Worm (Caenorhabditis elegans) whole organism, dauer: Measurements from ENCODE around the gene gid-2.

ENCODE experiments used
- unc-62 ChIP-seq: sonication (generic microtip); optimal IDR thresholded peaks from 2 replicates; lab custom pipeline; 2017; ENCODE audit warnings: missing biosample characterization, missing genetic modification reagents, missing genetic modification characterization

Gene gid-2

DNA sequence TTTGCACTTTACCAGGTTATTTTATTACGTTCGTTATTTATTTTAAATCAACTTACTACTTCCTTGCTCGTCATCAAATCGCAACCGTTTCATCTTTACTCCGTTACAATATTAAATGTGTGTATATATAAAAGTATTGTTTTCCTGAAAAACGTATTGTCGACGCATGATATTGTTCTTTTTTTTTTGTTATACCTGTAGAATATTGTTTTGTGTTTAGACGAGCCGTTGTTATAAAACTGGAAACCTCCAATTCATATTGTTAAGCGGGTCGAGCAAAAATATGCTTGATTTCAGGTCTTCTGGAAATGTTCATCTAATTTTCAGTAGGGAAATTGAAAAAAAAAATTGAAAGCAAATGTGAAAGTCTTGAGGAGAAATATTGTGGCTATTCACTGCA lies at the start of gene gid-2:
gid-2 (minus strand) TSS at position 101 of the 400 bp plus-strand sequence.
- no peak for TF ChIP-seq unc-62 (GFP tag; lab: Kevin White, UChicago)

DNA sequence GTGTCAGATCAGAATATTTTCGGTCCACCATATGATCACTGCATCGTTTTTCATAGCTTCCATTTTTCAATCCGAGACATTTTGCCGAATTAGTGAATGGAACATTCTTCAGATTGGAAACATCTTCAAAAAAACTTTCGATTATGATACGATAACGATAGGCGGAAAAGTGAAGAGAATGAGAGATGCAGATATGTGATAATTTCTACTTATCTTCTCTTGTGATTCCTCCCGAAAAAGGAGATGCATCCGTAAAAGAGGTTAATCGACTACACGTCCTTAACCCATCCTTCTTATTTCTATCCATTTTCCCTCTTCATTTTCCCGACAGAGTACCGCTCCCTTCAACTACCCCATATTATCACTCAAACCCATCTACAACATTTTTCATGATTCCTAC lies 44.3 kb upstream of the gid-2 start, which contains the start of gene K02E10.4:
K02E10.4 (plus strand) TSS at position 186 of the 400 bp plus-strand sequence.
- no peak for TF ChIP-seq unc-62 (GFP tag; lab: Kevin White, UChicago)

DNA sequence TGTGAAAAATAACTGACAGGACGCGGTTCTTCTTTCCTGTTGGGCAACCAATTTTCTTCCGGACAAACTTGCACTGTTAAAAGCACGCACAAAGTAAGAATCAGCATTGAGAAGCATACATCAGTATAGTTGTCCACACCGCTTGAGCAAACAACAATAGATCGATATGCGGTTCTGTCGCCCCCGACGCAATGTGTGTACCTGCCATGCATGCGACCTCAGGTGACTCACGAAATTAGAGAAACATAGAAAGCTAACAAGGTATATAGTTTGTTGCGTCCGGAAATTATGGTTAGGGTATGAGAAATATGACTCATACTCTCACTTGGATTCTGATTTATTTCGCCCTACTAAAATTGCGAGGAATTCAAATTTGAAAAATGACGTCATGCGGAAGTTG lies 43.9 kb upstream of the gid-2 start, which contains the start of gene K02E10.6:
K02E10.6 (minus strand) TSS at position 149 of the 400 bp plus-strand sequence.
- no peak for TF ChIP-seq unc-62 (GFP tag; lab: Kevin White, UChicago)

DNA sequence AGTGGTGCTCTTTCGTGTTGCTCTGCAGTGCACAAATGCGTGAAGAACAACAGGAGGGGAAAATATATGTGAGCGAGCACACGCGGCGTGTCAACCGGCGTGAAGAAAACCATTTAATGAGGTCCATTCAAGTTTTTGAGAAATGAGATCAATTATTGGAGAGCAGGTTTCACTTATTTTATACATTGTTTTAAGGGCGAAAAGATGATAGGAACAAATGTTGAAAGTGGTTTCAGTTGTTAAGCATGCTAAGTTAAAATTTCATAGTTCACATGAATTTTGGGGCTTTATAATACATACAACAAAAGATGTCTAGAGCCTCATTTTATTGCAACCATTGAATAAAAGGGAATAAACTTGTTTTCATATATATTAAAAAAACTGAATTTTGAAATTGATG lies 40.1 kb upstream of the gid-2 start, which contains the start of gene K02E10.5:
K02E10.5 (minus strand) TSS at position 101 of the 400 bp plus-strand sequence.
- TF ChIP-seq unc-62 (GFP tag; lab: Kevin White, UChicago) = no peak

DNA sequence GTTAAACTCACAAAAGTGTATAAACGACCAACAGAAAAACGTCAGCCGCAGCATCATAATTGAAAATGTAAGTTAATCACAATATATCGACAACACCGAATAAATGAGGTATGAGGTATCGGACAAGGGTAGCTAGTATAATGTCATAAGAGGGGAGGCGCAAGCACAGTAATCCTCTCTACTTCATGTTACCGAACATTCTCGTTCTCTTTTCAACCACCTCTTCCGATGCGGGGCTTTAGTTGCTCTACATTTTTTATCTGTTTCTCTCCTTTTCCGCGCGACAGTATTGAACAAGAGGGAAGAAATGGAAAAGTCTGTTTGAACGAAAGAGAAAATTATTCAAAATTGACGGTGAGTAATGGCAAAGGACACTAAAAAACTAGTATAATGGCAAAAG lies 37.1 kb upstream of the gid-2 start, which contains the start of gene R04B3.3:
R04B3.3 (minus strand) TSS at position 101 of the 400 bp plus-strand sequence.
- TF ChIP-seq unc-62 (GFP tag; lab: Kevin White, UChicago) = no peak

DNA sequence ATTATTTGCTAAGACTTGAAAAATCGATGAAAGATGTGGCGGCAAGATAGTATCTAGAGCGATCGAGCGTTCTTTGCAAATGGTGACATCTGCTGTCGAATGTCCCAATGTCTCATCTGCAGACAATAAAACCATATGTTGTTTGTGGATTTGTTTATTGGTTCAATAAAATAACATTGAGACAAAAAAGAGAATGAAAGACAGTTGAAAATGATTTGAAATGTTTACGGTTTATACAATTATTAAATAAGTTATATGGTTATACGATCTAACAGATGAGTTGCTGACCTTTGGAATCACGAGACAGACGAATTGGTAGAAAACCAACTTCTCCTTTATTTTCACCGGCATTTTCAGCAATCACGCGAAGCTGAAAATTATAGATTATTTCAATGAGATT lies 34.9 kb upstream of the gid-2 start, which contains the start of gene R04B3.2:
R04B3.2 (minus strand) TSS at position 101 of the 400 bp plus-strand sequence.
- TF ChIP-seq unc-62 (GFP tag; lab: Kevin White, UChicago) = no peak

DNA sequence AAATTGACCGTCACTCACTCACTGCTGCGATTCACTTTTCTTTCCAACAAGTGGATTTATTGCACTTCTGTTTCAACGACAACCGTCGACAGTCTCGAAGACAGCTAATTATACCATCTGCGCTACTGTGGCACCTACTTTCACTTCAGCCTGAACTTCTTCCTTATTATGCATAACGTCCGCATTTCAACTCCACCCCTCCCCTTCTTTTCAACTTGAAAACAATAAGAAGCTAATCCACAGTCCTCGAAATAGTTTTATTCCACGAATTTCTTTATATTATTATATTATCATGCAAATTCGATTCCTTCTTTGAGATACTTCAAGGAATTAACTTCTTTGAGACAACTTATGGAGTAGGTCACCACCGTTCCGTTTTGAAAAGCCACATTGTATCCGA lies 32.5 kb upstream of the gid-2 start, which contains the start of gene R04B3.1:
R04B3.1 (minus strand) TSS at position 101 of the 400 bp plus-strand sequence.
- no peak for TF ChIP-seq unc-62 (GFP tag; lab: Kevin White, UChicago)

DNA sequence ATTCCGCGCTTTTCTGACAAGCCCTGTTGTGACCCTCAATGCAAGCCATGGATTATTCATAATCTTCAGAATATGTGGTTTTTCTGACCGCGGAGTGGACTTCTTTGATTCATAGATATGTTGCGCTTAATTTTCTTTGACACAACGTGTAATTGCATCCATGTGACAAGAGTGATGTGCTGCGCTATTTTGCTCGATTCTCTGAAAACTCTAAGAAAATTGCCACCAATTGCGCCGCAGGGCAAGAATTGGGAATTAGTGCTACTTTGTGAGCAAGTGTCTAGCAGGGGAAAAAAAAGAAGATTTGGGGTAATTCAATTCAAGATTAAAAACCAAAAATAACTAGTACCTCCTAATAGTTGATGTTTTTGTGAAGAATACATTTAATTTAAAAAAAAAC lies 25.3 kb upstream of the gid-2 start:
- TF ChIP-seq unc-62 (GFP tag; lab: Kevin White, UChicago) = no peak

DNA sequence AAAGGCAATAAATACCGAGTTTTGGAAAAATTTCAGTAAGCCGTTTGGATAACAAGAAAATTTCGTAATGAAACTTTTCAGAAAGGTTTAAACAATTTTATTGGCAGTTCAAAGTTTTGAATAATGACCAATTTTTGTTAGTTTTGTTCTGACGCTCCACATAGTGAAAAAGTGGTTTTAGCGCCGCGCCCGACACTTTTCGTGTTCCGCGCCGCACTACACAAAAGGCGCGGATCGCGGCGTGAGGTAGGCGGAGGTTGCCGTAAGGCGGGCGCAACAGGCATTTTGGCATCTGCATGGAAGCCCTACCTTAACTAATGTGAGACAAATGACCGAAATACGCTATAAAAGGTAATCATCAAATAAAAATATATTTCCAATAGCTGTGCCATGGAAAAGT lies 23.0 kb upstream of the gid-2 start:
- TF ChIP-seq unc-62 (GFP tag; lab: Kevin White, UChicago) = no peak

DNA sequence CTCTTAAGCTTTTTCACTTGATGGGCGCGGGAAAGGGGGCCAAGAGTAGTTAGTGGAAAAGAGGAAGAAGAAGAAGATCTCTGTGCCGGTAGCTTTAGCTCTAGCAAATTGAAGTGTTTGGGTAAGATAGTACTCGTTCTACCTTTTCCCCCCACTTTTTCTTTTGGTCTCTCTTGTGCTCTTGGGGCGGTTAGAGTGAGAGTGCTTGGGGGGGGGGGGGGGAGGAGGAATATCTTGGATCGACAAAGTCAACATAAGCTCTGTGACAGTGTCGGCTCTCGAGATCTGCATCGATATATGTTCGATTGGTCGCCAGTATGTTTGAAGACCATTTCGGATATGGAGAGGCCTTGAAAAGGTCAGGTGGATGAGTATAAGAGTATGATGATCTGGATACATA lies 21.0 kb upstream of the gid-2 start, which contains the start of gene fox-1:
fox-1 (minus strand) TSS at position 101 of the 400 bp plus-strand sequence.
- TF ChIP-seq unc-62 (GFP tag; lab: Kevin White, UChicago) = no peak

DNA sequence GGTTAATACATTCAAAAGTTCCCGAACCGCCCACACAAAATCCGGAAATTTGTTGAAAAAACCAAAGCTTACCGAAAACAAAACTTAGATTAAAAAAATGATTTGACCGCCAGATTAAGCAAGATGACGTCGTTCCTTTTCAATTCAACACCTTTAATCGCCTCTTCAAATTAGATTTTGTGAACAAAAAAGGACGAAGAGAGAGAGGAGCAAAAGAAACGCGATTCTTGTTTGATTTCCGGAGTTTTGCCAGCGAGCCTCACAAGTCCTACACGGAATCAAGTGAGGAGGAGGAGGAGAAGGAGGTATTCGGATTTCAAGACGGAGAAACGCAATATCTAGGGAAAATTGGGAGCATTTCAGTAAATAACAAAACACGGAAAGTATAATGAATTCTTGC lies 18.7 kb upstream of the gid-2 start:
- no peak for TF ChIP-seq unc-62 (GFP tag; lab: Kevin White, UChicago)

DNA sequence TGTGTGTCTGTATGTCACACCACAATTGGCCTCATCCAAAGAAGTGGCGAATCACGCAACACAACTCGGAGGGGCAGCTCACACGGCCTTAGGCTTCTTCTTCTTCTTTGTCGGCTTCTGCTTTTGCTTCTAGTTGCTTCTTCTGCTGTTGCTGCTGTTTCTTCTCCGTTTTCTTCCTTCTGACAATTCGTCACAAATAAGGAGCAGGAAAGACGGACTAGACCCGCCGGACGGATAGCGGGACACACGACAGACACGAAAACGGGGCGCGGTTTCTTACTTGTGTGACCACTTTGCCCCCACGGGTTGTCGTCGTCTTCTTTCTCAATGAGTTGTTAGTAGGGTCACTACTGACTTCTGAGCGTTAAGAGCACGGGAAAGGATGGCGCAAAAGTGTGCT lies 17.4 kb upstream of the gid-2 start:
- TF ChIP-seq unc-62 (GFP tag; lab: Kevin White, UChicago) = no peak

DNA sequence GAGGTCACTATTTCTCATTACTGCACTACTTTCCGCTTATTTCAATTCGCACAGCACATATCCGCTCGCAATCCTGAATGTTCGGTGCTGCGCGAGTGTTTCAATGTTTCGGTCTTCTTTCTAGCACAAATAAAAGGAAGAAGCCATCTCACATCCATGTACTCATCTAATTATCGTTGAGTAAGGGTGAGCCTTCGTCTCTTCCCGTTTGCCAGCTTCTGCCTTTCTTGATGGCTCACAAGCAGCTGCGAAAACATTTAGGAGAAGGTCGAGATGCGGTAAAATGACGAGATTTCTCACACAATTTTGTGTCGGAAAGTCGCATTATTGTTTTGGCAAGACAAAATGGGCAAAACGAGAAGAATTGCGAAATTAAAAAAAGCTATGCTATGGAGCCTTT lies 16.2 kb upstream of the gid-2 start:
- no peak for TF ChIP-seq unc-62 (GFP tag; lab: Kevin White, UChicago)

DNA sequence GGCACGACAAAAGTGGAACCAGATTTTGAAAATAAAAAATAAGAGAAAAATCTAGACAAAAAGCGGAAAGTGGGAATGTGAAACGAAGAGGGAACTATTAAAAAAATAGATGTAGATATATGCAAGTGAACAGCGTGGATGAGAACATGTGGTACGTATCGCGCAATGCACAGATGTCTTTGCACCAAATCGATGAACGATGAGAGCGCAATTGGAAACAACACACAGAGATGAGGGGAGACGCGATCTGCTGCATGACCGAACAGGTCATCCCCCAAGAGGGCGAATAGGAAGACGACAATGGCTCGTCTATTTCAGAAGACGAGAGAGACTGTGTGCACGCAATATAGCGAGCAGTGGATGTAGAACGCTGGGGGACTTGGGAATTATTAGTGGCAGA lies 14.0 kb upstream of the gid-2 start:
- no peak for TF ChIP-seq unc-62 (GFP tag; lab: Kevin White, UChicago)

DNA sequence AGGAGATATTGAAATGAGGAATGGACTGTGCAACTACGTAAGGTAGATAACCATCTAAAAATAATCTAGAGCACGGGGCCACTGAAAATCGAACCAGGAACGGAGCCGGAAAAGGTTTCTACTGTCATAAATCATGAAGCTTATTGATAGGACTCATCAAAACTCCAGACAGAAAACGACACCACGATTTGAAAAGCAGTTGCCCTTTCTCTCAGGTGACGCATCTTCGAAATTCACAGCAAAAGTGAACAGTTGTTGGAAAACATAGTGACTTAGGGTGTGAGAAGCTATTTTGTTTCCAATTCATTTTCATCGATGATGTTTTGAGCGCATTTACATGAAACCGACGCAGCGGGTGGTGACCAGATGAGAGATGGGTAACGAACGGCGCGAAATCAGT lies 13.5 kb upstream of the gid-2 start:
- no peak for TF ChIP-seq unc-62 (GFP tag; lab: Kevin White, UChicago)

DNA sequence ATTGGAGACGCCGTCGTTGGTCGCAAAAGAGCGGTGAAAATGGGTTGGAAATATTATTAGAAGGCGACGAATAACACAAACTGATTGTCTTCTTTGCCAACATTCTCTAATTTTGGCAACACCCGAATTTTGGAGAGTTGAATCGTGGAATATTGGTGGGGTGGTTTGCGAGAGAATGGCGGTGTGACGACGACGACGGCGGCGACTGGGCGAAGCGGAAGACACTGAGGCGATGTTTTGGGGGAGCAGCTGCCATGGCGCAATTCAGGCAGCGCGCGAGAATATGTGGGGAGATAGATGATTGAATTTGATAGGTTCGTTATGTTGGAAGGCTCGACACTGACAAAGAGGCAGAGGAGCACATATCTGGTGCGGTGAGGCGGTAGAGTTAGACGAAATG lies 12.2 kb upstream of the gid-2 start:
- no peak for TF ChIP-seq unc-62 (GFP tag; lab: Kevin White, UChicago)

DNA sequence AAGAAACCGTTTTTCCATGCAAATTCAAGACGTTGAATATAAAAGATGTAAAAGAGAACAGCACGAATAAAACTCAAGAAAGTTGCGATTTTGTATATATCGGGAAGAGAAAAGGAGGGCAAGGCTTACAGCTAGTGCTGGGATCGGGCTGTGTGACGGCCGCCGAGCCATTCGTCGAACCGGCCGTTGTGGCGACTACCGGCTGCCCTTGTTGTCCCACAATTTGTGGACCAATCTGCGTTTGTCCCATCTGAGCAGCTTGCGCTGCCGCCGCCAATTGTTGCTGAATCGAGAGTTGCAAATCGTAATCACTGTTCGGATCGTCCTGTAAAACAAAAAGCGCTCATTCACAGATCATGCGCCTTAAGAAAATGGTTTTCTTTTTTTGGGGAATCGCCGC lies 8.5 kb upstream of the gid-2 start:
- no peak for TF ChIP-seq unc-62 (GFP tag; lab: Kevin White, UChicago)
